Fruit fly (Drosophila melanogaster) whole organism, embryonic: ENCODE measurements around the gene Ocrl.

ENCODE experiments used
- Bgb ChIP-seq: fragments of 200-800 bp; sonication (Bioruptor generic); IDR thresholded peaks from 2 replicates; pipeline ENCODE4 v1.3.6; 2022; ENCODE audit warnings: missing biosample characterization, missing genetic modification characterization; ENCODE audit not compliant: partially characterized antibody
- CG12071 ChIP-seq: fragments of 200-800 bp; sonication (Bioruptor generic); optimal IDR thresholded peaks from 3 replicates; lab custom pipeline; 2018; ENCODE audit warnings: missing biosample characterization, mild to moderate bottlenecking, missing genetic modification characterization
- CG13624 ChIP-seq: fragments of 200-800 bp; sonication (Bioruptor generic); optimal IDR thresholded peaks from 2 replicates; lab custom pipeline; 2016; ENCODE audit warnings: missing biosample characterization, missing genetic modification characterization
- CG15011 ChIP-seq: fragments of 200-800 bp; sonication (Bioruptor generic); optimal IDR thresholded peaks from 3 replicates; lab custom pipeline; 2018; ENCODE audit warnings: missing biosample characterization, mild to moderate bottlenecking, missing genetic modification characterization
- CG16779 ChIP-seq: fragments of 200-800 bp; sonication (Bioruptor generic); IDR thresholded peaks from 2 replicates; pipeline ENCODE4 v1.3.6; 2022; ENCODE audit warnings: missing biosample characterization, missing genetic modification characterization
- CG17328 ChIP-seq: fragments of 200-800 bp; sonication (Bioruptor generic); IDR thresholded peaks from 2 replicates; pipeline ENCODE4 v1.3.6; 2022; ENCODE audit warnings: missing biosample characterization, missing genetic modification characterization
- CG17612 ChIP-seq: fragments of 200-800 bp; sonication (Bioruptor generic); IDR thresholded peaks from 2 replicates; pipeline ENCODE4 v1.3.6; 2022; ENCODE audit warnings: missing biosample characterization, missing genetic modification characterization
- CG17802 ChIP-seq: fragments of 200-800 bp; sonication (Bioruptor generic); optimal IDR thresholded peaks from 2 replicates; lab custom pipeline; 2018; ENCODE audit warnings: missing biosample characterization, mild to moderate bottlenecking, missing genetic modification characterization, moderate library complexity
- CG17829 ChIP-seq: fragments of 200-800 bp; optimal IDR thresholded peaks from 2 replicates; lab custom pipeline; 2019; ENCODE audit warnings: missing biosample characterization, mild to moderate bottlenecking, missing genetic modification characterization, moderate library complexity
- CG18011 ChIP-seq: fragments of 200-800 bp; sonication (Bioruptor generic); optimal IDR thresholded peaks from 2 replicates; lab custom pipeline; 2017; ENCODE audit warnings: missing biosample characterization, missing genetic modification characterization, mild to moderate bottlenecking, moderate library complexity, missing genotype
- CG18262 ChIP-seq: fragments of 200-800 bp; optimal IDR thresholded peaks from 3 replicates; lab custom pipeline; 2019; ENCODE audit warnings: missing biosample characterization, mild to moderate bottlenecking, missing genetic modification characterization, moderate library complexity
- CG30020 ChIP-seq: fragments of 200-800 bp; optimal IDR thresholded peaks from 2 replicates; lab custom pipeline; 2019; ENCODE audit warnings: missing biosample characterization, mild to moderate bottlenecking, missing genetic modification characterization, moderate library complexity
- CG3065 ChIP-seq: fragments of 200-800 bp; sonication (Bioruptor generic); optimal IDR thresholded peaks from 2 replicates; lab custom pipeline; 2016; ENCODE audit warnings: missing biosample characterization, missing genetic modification characterization
- CG3281 ChIP-seq: fragments of 200-800 bp; sonication (Bioruptor generic); optimal IDR thresholded peaks from 3 replicates; lab custom pipeline; 2017; ENCODE audit warnings: missing biosample characterization, mild to moderate bottlenecking, missing genetic modification characterization
- CG34376 ChIP-seq: fragments of 200-800 bp; sonication (Bioruptor generic); optimal IDR thresholded peaks from 2 replicates; lab custom pipeline; 2018; ENCODE audit warnings: missing biosample characterization, mild to moderate bottlenecking, missing genetic modification characterization
- CG3838 ChIP-seq: fragments of 200-800 bp; sonication (Bioruptor generic); optimal IDR thresholded peaks from 3 replicates; lab custom pipeline; 2016; ENCODE audit warnings: missing biosample characterization, missing genetic modification characterization
- CG4424 ChIP-seq: fragments of 200-800 bp; sonication (Bioruptor generic); optimal IDR thresholded peaks from 3 replicates; lab custom pipeline; 2016; ENCODE audit warnings: missing biosample characterization, missing genetic modification characterization
- CG4617 ChIP-seq: fragments of 200-800 bp; sonication (Bioruptor generic); optimal IDR thresholded peaks from 3 replicates; lab custom pipeline; 2016; ENCODE audit warnings: missing biosample characterization, missing genetic modification characterization, borderline replicate concordance
- CG7786 ChIP-seq: fragments of 200-800 bp; sonication (Bioruptor generic); optimal IDR thresholded peaks from 2 replicates; lab custom pipeline; 2016; ENCODE audit warnings: missing biosample characterization, missing genetic modification characterization
- CG8924 ChIP-seq: fragments of 200-800 bp; optimal IDR thresholded peaks from 3 replicates; lab custom pipeline; 2019; ENCODE audit warnings: missing biosample characterization, mild to moderate bottlenecking, missing genetic modification characterization, moderate library complexity
- Chrac-16 ChIP-seq: fragments of 200-800 bp; sonication (Bioruptor generic); optimal IDR thresholded peaks from 3 replicates; lab custom pipeline; 2016; ENCODE audit warnings: missing biosample characterization, missing genetic modification characterization
- Dp ChIP-seq: fragments of 200-800 bp; sonication (Bioruptor generic); optimal IDR thresholded peaks from 2 replicates; lab custom pipeline; 2018; ENCODE audit warnings: missing biosample characterization, mild to moderate bottlenecking, missing genetic modification characterization, moderate library complexity
- HLH4C ChIP-seq: fragments of 200-800 bp; sonication (Bioruptor generic); IDR thresholded peaks from 3 replicates; pipeline ENCODE4 v1.3.6; 2022; ENCODE audit warnings: missing biosample characterization, missing genetic modification characterization; ENCODE audit not compliant: partially characterized antibody
- HLH54F ChIP-seq: fragments of 200-800 bp; sonication (Bioruptor generic); optimal IDR thresholded peaks from 3 replicates; lab custom pipeline; 2016; ENCODE audit warnings: missing biosample characterization, missing genetic modification characterization
- Hr3 ChIP-seq: fragments of 200-800 bp; sonication (Bioruptor generic); optimal IDR thresholded peaks from 3 replicates; lab custom pipeline; 2016; ENCODE audit warnings: missing biosample characterization, missing genetic modification characterization
- Hsf ChIP-seq: fragments of 200-800 bp; sonication (Bioruptor generic); optimal IDR thresholded peaks from 3 replicates; lab custom pipeline; 2016; ENCODE audit warnings: missing biosample characterization, missing genetic modification characterization
- Mad ChIP-seq: fragments of 200-800 bp; sonication (Bioruptor generic); optimal IDR thresholded peaks from 2 replicates; lab custom pipeline; 2016; ENCODE audit warnings: missing biosample characterization, missing genetic modification characterization
- Mes4 ChIP-seq: fragments of 200-800 bp; sonication (Bioruptor generic); optimal IDR thresholded peaks from 2 replicates; lab custom pipeline; 2016; ENCODE audit warnings: missing biosample characterization, missing genetic modification characterization
- Ptx1 ChIP-seq: fragments of 200-800 bp; sonication (Bioruptor generic); IDR thresholded peaks from 2 replicates; pipeline ENCODE4 v1.3.6; 2022; ENCODE audit warnings: missing biosample characterization, missing genetic modification characterization
- Sry-β ChIP-seq: fragments of 200-800 bp; sonication (Bioruptor generic); optimal IDR thresholded peaks from 2 replicates; lab custom pipeline; 2018; ENCODE audit warnings: missing biosample characterization, mild to moderate bottlenecking, missing genetic modification characterization, moderate library complexity
- bab2 ChIP-seq: fragments of 200-800 bp; sonication (Bioruptor generic); optimal IDR thresholded peaks from 2 replicates; lab custom pipeline; 2016; ENCODE audit warnings: missing biosample characterization, missing genetic modification characterization
- bowl ChIP-seq: fragments of 200-800 bp; sonication (Bioruptor generic); IDR thresholded peaks from 2 replicates; pipeline ENCODE4 v1.3.6; 2022; ENCODE audit warnings: missing biosample characterization, missing genetic modification characterization
- dysf ChIP-seq: fragments of 200-800 bp; sonication (Bioruptor generic); IDR thresholded peaks from 3 replicates; pipeline ENCODE4 v1.3.6; 2022; ENCODE audit warnings: missing biosample characterization, missing genetic modification characterization
- ewg ChIP-seq: fragments of 200-800 bp; sonication (Bioruptor generic); optimal IDR thresholded peaks from 3 replicates; lab custom pipeline; 2017; ENCODE audit warnings: mild to moderate bottlenecking, missing biosample characterization, missing genetic modification reagents, missing genetic modification characterization
- fd64A ChIP-seq: fragments of 200-800 bp; sonication (Bioruptor generic); optimal IDR thresholded peaks from 3 replicates; lab custom pipeline; 2018; ENCODE audit warnings: missing biosample characterization, mild to moderate bottlenecking, missing genetic modification characterization
- fru ChIP-seq: fragments of >200 bp; optimal IDR thresholded peaks from 2 replicates; lab custom pipeline; 2017
- grau ChIP-seq: fragments of 200-800 bp; optimal IDR thresholded peaks from 3 replicates; lab custom pipeline; 2019; ENCODE audit warnings: missing biosample characterization, mild to moderate bottlenecking, missing genetic modification characterization, moderate library complexity
- gt ChIP-seq: fragments of 200-800 bp; sonication (Bioruptor generic); IDR thresholded peaks from 2 replicates; pipeline ENCODE4 v1.3.6; 2022; ENCODE audit warnings: missing biosample characterization, missing genetic modification characterization
- h ChIP-seq: fragments of >200 bp; optimal IDR thresholded peaks from 2 replicates; lab custom pipeline; 2017
- jumu ChIP-seq: fragments of 200-800 bp; sonication (Bioruptor generic); optimal IDR thresholded peaks from 3 replicates; lab custom pipeline; 2016; ENCODE audit warnings: missing biosample characterization, missing genetic modification characterization
- kay ChIP-seq: fragments of 200-800 bp; sonication (Bioruptor generic); optimal IDR thresholded peaks from 2 replicates; lab custom pipeline; 2016; ENCODE audit warnings: missing biosample characterization, missing genetic modification characterization
- lola ChIP-seq, 3 experiments: fragments of >200 bp in 2 of 3; fragments of 200-800 bp in 1 of 3; sonication (Bioruptor generic) in 1 of 3; optimal IDR thresholded peaks; 2 replicates each; lab custom pipeline; 2017 to 2019; ENCODE audit warnings: missing biosample characterization in 3 of 3, missing genetic modification characterization in 3 of 3, mild to moderate bottlenecking in 1 of 3, moderate library complexity in 1 of 3
- nerfin-2 ChIP-seq: fragments of 200-800 bp; sonication (Bioruptor generic); IDR thresholded peaks from 2 replicates; pipeline ENCODE4 v1.3.6; 2022; ENCODE audit warnings: missing biosample characterization, missing genetic modification characterization; ENCODE audit not compliant: partially characterized antibody
- odd ChIP-seq: fragments of 200-800 bp; sonication (Bioruptor generic); optimal IDR thresholded peaks from 2 replicates; lab custom pipeline; 2017; ENCODE audit warnings: missing biosample characterization, mild to moderate bottlenecking, missing genetic modification characterization
- pnt ChIP-seq: fragments of 200-800 bp; sonication (Bioruptor generic); optimal IDR thresholded peaks from 3 replicates; lab custom pipeline; 2016; ENCODE audit warnings: missing biosample characterization, missing genetic modification characterization
- repo ChIP-seq: fragments of 200-800 bp; sonication (Bioruptor generic); optimal IDR thresholded peaks from 2 replicates; lab custom pipeline; 2016; ENCODE audit warnings: missing biosample characterization, missing genetic modification characterization
- slou ChIP-seq: fragments of 200-800 bp; sonication (Bioruptor generic); optimal IDR thresholded peaks from 3 replicates; lab custom pipeline; 2016; ENCODE audit warnings: missing biosample characterization, missing genetic modification characterization
- tio ChIP-seq: fragments of 200-800 bp; sonication (Bioruptor generic); optimal IDR thresholded peaks from 2 replicates; lab custom pipeline; 2017; ENCODE audit warnings: missing biosample characterization, missing genetic modification characterization, inconsistent platforms
- tup ChIP-seq: fragments of 200-800 bp; sonication (Bioruptor generic); optimal IDR thresholded peaks from 2 replicates; lab custom pipeline; 2016; ENCODE audit warnings: missing biosample characterization, mild to moderate bottlenecking, missing genetic modification characterization, moderate library complexity
- unc-4 ChIP-seq: fragments of 200-800 bp; sonication (Bioruptor generic); IDR thresholded peaks from 2 replicates; pipeline ENCODE4 v1.3.6; 2022; ENCODE audit warnings: missing biosample characterization, missing genetic modification characterization; ENCODE audit not compliant: partially characterized antibody
- zfh1 ChIP-seq: fragments of 200-800 bp; sonication (Bioruptor generic); IDR thresholded peaks from 3 replicates; pipeline ENCODE4 v1.3.6; 2022; ENCODE audit warnings: missing biosample characterization, missing genetic modification characterization

Ocrl gene

dm6 chrX:1879606-1880110 lies 43.1 kb upstream of the Ocrl start, which contains the start of gene CG14818 (continued):
- peak; percentile 23 for TF ChIP-seq CG17802 (tag; lab: Kevin White, UChicago)
- TF ChIP-seq tio (GFP tag; lab: Kevin White, UChicago) = no peak
- TF ChIP-seq HLH54F (GFP tag; lab: Kevin White, UChicago) = peak; percentile 44
- TF ChIP-seq Hsf (GFP tag; lab: Kevin White, UChicago) = peak; percentile 49
- TF ChIP-seq fru (lab: Kevin White, UChicago) = no peak
- TF ChIP-seq CG4617 (GFP tag; lab: Kevin White, UChicago) = no peak
- peak; percentile 73; the same call in 1 of the 3 replicates for TF ChIP-seq dysf (GFP tag; lab: Robert Waterston, UW)
- peak; percentile 30 for TF ChIP-seq CG34376 (GFP tag; lab: Kevin White, UChicago)
- peak; percentile 51 for TF ChIP-seq grau (tag; lab: Kevin White, UChicago)
- peak; percentile 38; the same call in 1 of the 2 replicates for TF ChIP-seq bowl
- TF ChIP-seq CG7786 (GFP tag; lab: Kevin White, UChicago) = peak; percentile 74
- TF ChIP-seq zfh1 (GFP tag; lab: Robert Waterston, UW) = peak; percentile 77; the same call in 2 of the 3 replicates
- peak; percentile 6 for TF ChIP-seq CG8924 (tag; lab: Kevin White, UChicago)
- peak; percentile 53 for TF ChIP-seq Mad (GFP tag; lab: Kevin White, UChicago)
- TF ChIP-seq CG12071 (GFP tag; lab: Kevin White, UChicago) = peak; percentile 45
- 0 out of 2 replicates have a peak, but pooled peaks have one; percentile 45 for TF ChIP-seq CG16779 (GFP tag; lab: Robert Waterston, UW)
- TF ChIP-seq kay (GFP tag; lab: Kevin White, UChicago) = no peak
- TF ChIP-seq unc-4 = peak; percentile 88
- peak; percentile 53 for TF ChIP-seq Chrac-16 (GFP tag; lab: Kevin White, UChicago)
- TF ChIP-seq ewg (GFP tag; lab: Kevin White, UChicago) = peak; percentile 2
- peak; percentile 4 for TF ChIP-seq Mes4 (GFP tag; lab: Kevin White, UChicago)
- peak; percentile 55 for TF ChIP-seq CG3281 (GFP tag; lab: Kevin White, UChicago)
- TF ChIP-seq CG15011 (GFP tag; lab: Kevin White, UChicago) = no peak
- TF ChIP-seq Bgb (GFP tag; lab: Robert Waterston, UW) = peak; percentile 81
- no peak for TF ChIP-seq h (lab: Kevin White, UChicago)
- TF ChIP-seq tup (GFP tag; lab: Kevin White, UChicago) = no peak
- peak; percentile 50 for TF ChIP-seq CG4424 (GFP tag; lab: Kevin White, UChicago)
- peak; percentile 55 for TF ChIP-seq nerfin-2 (GFP tag; lab: Robert Waterston, UW)
- TF ChIP-seq pnt = peak; percentile 56
- TF ChIP-seq HLH4C = peak; percentile 80
- no peak for TF ChIP-seq Dp
- TF ChIP-seq CG18011 = no peak
- TF ChIP-seq lola (GFP tag; optimal IDR thresholded peaks at IDR 0.05; lab: Kevin White, UChicago) = peak in 1 of 3 experiments; percentile 46
- TF ChIP-seq Ptx1 (GFP tag; lab: Robert Waterston, UW) = peak; percentile 78
- no peak for TF ChIP-seq gt (GFP tag; lab: Robert Waterston, UW)
- TF ChIP-seq CG17328 (GFP tag; lab: Robert Waterston, UW) = peak; percentile 58
- peak; percentile 47 for TF ChIP-seq CG13624 (GFP tag; lab: Kevin White, UChicago)
- TF ChIP-seq Hr3 (GFP tag; lab: Kevin White, UChicago) = peak; percentile 20
- TF ChIP-seq CG17829 (tag; lab: Kevin White, UChicago) = peak; percentile 31
- TF ChIP-seq Sry-β (GFP tag; lab: Kevin White, UChicago) = peak; percentile 24
- peak; percentile 52 for TF ChIP-seq repo
- peak; percentile 54 for TF ChIP-seq jumu (GFP tag; lab: Kevin White, UChicago)
- 0 out of 2 replicates have a peak, but pooled peaks have one; percentile 17 for TF ChIP-seq CG17612 (GFP tag; lab: Robert Waterston, UW)
- no peak for TF ChIP-seq CG30020 (tag; lab: Kevin White, UChicago)
- TF ChIP-seq CG3065 = no peak
- TF ChIP-seq CG3838 (GFP tag; lab: Kevin White, UChicago) = no peak
- TF ChIP-seq bab2 (GFP tag; lab: Kevin White, UChicago) = peak; percentile 44
- TF ChIP-seq CG18262 (tag; lab: Kevin White, UChicago) = peak; percentile 19
- TF ChIP-seq slou (GFP tag; lab: Kevin White, UChicago) = no peak
- no peak for TF ChIP-seq fd64A (GFP tag; lab: Kevin White, UChicago)
- TF ChIP-seq odd (GFP tag; lab: Kevin White, UChicago) = no peak
